Fruit fly (Drosophila melanogaster): Measurements from ENCODE around the gene mldr.

DNA sequence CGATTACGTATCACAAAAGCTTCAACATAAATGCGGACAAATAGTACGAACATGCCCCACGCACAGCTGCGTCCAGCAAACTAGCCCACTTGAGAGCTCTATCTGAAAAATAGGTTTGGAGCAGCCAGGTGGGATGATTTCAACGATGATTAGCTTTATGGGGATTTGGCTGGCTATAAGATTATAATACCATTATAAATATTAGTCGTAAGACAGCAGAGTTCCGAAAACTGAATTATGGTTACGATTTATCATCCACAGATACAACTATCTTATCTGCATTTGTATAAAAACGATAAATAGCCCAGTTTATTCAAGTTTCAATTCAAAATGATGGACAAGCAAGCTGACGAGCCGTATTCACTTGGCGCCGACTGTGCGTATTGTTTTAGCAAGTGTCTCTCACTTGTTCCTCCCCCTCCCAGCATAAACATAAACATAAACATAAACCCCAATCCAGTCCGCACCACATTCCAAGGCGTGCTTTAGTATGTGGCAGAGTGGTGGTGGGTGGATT lies 27.4 kb upstream of the mldr start:
- no peak for TF ChIP-seq h (optimal IDR thresholded peaks at IDR 0.05)
- no peak for TF ChIP-seq insv (optimal IDR thresholded peaks at IDR 0.05)
- TF ChIP-seq Sin3A (optimal IDR thresholded peaks at IDR 0.05): no peak

Measured in Kc167 (cell line).